Worm (Caenorhabditis elegans): ENCODE data around the gene K07F5.22.

- TF ChIP-seq snpc-1.1 (tag; optimal IDR thresholded peaks at IDR 0.05; ENCODE audit: insufficient read depth) = no peak
- TF ChIP-seq egl-18 (GFP tag; IDR thresholded peaks at IDR 0.05) = no peak
- no peak for TF ChIP-seq B0019.2 (GFP tag; conservative IDR thresholded peaks at IDR 0.05)
- TF ChIP-seq F22D6.2 (tag; optimal IDR thresholded peaks at IDR 0.05) = no peak
- TF ChIP-seq snpc-4 (GFP tag; optimal IDR thresholded peaks at IDR 0.05) = no peak
- no peak for TF ChIP-seq snpc-4 (tag; optimal IDR thresholded peaks at IDR 0.05)
- no peak for TF ChIP-seq gei-17 (GFP tag; optimal IDR thresholded peaks at IDR 0.05)
- no peak for TF ChIP-seq madf-10 (tag; optimal IDR thresholded peaks at IDR 0.05)
These were observed 10.8 kb downstream of the K07F5.22 start for ce11 chrIV:9875646-9876045.
